ENCODE assay signal across 4 fruit fly cellular contexts in the genomic region with DNA sequence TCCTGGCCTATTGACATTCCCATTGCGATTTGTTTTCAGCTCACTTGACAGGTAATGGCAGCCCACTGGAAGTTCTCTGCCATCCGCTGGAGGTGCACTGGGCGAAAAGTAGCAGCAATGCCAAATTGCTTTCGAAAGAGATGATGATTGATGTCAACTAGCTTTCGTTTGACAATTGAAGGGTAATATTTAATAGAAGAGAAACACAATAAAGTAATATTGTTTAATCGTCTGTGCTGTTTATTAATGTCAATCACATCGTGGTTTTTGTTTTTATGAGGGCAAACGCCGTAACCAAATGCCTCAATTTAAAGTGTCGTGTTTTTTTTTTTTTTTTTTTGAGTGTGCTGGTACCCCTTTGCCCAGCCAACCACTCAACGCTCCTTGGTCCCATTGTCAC.
TF ChIP-seq lines count a peak whose summit lies in the region.

No protein-coding gene starts in this region.

- TF ChIP-seq CTCF in whole organism, embryonic (GFP tag; optimal IDR thresholded peaks at IDR 0.05; lab: Kevin White, UChicago): no peak

TF ChIP-seq in whole organism, embryonic, 481 proteins besides CTCF, POLR2A, EP300 and RAD21 (continues in another document):
- no peak for TF ChIP-seq gt (GFP tag; IDR thresholded peaks at IDR 0.05; lab: Robert Waterston, UW)
- TF ChIP-seq lilli (GFP tag; optimal IDR thresholded peaks at IDR 0.05; lab: Kevin White, UChicago): no peak
- TF ChIP-seq twi (tag; optimal IDR thresholded peaks at IDR 0.05; lab: Kevin White, UChicago): no peak
- TF ChIP-seq CG15011 (GFP tag; optimal IDR thresholded peaks at IDR 0.05; lab: Kevin White, UChicago): no peak
- TF ChIP-seq tna (GFP tag; IDR thresholded peaks at IDR 0.05; lab: Robert Waterston, UW; ENCODE audit: partially characterized antibody): no peak
- peak; percentile 10 for TF ChIP-seq CG11504 (tag; optimal IDR thresholded peaks at IDR 0.05; lab: Kevin White, UChicago)
- peak in 1 of 2 experiments; percentile 17 for TF ChIP-seq chif (GFP tag; optimal IDR thresholded peaks at IDR 0.05; lab: Kevin White, UChicago)
- TF ChIP-seq Doc3 (GFP tag; IDR thresholded peaks at IDR 0.05; lab: Robert Waterston, UW; ENCODE audit: partially characterized antibody): no peak
- peak; percentile 24 for TF ChIP-seq CG9727 (GFP tag; optimal IDR thresholded peaks at IDR 0.05; lab: Kevin White, UChicago)
- peak; percentile 11 for TF ChIP-seq CG7556 (GFP tag; optimal IDR thresholded peaks at IDR 0.05; lab: Kevin White, UChicago)
- no peak for TF ChIP-seq ind (GFP tag; optimal IDR thresholded peaks at IDR 0.05; lab: Kevin White, UChicago)
- no peak for TF ChIP-seq Atf-2 (GFP tag; optimal IDR thresholded peaks at IDR 0.05; lab: Kevin White, UChicago)
- peak; percentile 24 for TF ChIP-seq CG18262 (tag; optimal IDR thresholded peaks at IDR 0.05; lab: Kevin White, UChicago)
- TF ChIP-seq CG15696 (tag; optimal IDR thresholded peaks at IDR 0.05; lab: Kevin White, UChicago): peak; percentile 4
- TF ChIP-seq D (optimal IDR thresholded peaks at IDR 0.05; lab: Kevin White, UChicago): no peak
- no peak for TF ChIP-seq D (GFP tag; optimal IDR thresholded peaks at IDR 0.05; lab: Kevin White, UChicago)
- TF ChIP-seq Drgx (GFP tag; IDR thresholded peaks at IDR 0.05; lab: Robert Waterston, UW): 0 out of 2 replicates have a peak, but pooled peaks have one; percentile 11
- TF ChIP-seq row (GFP tag; IDR thresholded peaks at IDR 0.05; lab: Robert Waterston, UW): peak; percentile 44; the same call in 2 of the 3 replicates
- no peak for TF ChIP-seq CG5245 (GFP tag; optimal IDR thresholded peaks at IDR 0.05; lab: Kevin White, UChicago)
- peak; percentile 5 for TF ChIP-seq CG7839 (tag; optimal IDR thresholded peaks at IDR 0.05; lab: Kevin White, UChicago)
- no peak for TF ChIP-seq wor (GFP tag; IDR thresholded peaks at IDR 0.05; lab: Robert Waterston, UW)

TF ChIP-seq in whole organism, prepupa, 60 proteins besides CTCF, POLR2A, EP300 and RAD21 (continues in another document):
- TF ChIP-seq CG7368 (GFP tag; optimal IDR thresholded peaks at IDR 0.05; lab: Kevin White, UChicago): no peak
- peak; percentile 31 for TF ChIP-seq CG32006 (GFP tag; optimal IDR thresholded peaks at IDR 0.05; lab: Kevin White, UChicago)
- TF ChIP-seq Sox14 (GFP tag; optimal IDR thresholded peaks at IDR 0.05; lab: Kevin White, UChicago): peak; percentile 36
- TF ChIP-seq spab (GFP tag; optimal IDR thresholded peaks at IDR 0.05; lab: Kevin White, UChicago): peak; percentile 5
- TF ChIP-seq CG3919 (GFP tag; optimal IDR thresholded peaks at IDR 0.05; lab: Kevin White, UChicago): peak; percentile 27
- TF ChIP-seq Eip93F (GFP tag; optimal IDR thresholded peaks at IDR 0.05; lab: Kevin White, UChicago): no peak
- peak; percentile 56 for TF ChIP-seq esn (GFP tag; optimal IDR thresholded peaks at IDR 0.05; lab: Kevin White, UChicago)
- TF ChIP-seq net (GFP tag; optimal IDR thresholded peaks at IDR 0.05; lab: Kevin White, UChicago): no peak
- TF ChIP-seq CG6854 (GFP tag; optimal IDR thresholded peaks at IDR 0.05; lab: Kevin White, UChicago): no peak
- peak; percentile 17 for TF ChIP-seq CG3032 (tag; optimal IDR thresholded peaks at IDR 0.05; lab: Kevin White, UChicago)
- TF ChIP-seq CG8632 (GFP tag; optimal IDR thresholded peaks at IDR 0.05; lab: Kevin White, UChicago): no peak
- peak; percentile 44; the same call in 1 of the 3 replicates for TF ChIP-seq CG6163 (GFP tag; IDR thresholded peaks at IDR 0.05; lab: Robert Waterston, UW)
- peak; percentile 16 for TF ChIP-seq CG10669 (GFP tag; optimal IDR thresholded peaks at IDR 0.05; lab: Kevin White, UChicago)
- no peak for TF ChIP-seq CG11294 (GFP tag; IDR thresholded peaks at IDR 0.05; lab: Robert Waterston, UW)
- peak; percentile 84 for TF ChIP-seq svp (GFP tag; lab: Kevin White, UChicago)
- peak; percentile 73 for TF ChIP-seq Eip78C (GFP tag; lab: Kevin White, UChicago)
- TF ChIP-seq CG6808 (GFP tag; optimal IDR thresholded peaks at IDR 0.05; lab: Kevin White, UChicago): peak; percentile 7
- peak; percentile 31 for TF ChIP-seq Smox (GFP tag; optimal IDR thresholded peaks at IDR 0.05; lab: Kevin White, UChicago)
- TF ChIP-seq CG6792 (GFP tag; optimal IDR thresholded peaks at IDR 0.05; lab: Kevin White, UChicago): peak; percentile 7
- TF ChIP-seq Hr39 (GFP tag; optimal IDR thresholded peaks at IDR 0.05; lab: Kevin White, UChicago): peak; percentile 24
- no peak for TF ChIP-seq dsx (GFP tag; optimal IDR thresholded peaks at IDR 0.05; lab: Kevin White, UChicago; ENCODE audit: poor library complexity, severe bottlenecking)
- peak; percentile 43 for TF ChIP-seq CG31627 (GFP tag; optimal IDR thresholded peaks at IDR 0.05; lab: Kevin White, UChicago)
- no peak for TF ChIP-seq Sox15 (GFP tag; optimal IDR thresholded peaks at IDR 0.05; lab: Kevin White, UChicago)

TF ChIP-seq in whole organism, pupa, 21 proteins besides CTCF, POLR2A, EP300 and RAD21:
- TF ChIP-seq CG8301 (tag; optimal IDR thresholded peaks at IDR 0.05; lab: Kevin White, UChicago) (no peak), CG9948 (tag; optimal IDR thresholded peaks at IDR 0.05; lab: Kevin White, UChicago) (peak; percentile 41), Pif1A (GFP tag; optimal IDR thresholded peaks at IDR 0.05; lab: Kevin White, UChicago) (no peak), Ets98B (GFP tag; IDR thresholded peaks at IDR 0.05; lab: Robert Waterston, UW) (no peak), Pif1B (GFP tag; optimal IDR thresholded peaks at IDR 0.05; lab: Kevin White, UChicago) (no peak), CG32121 (GFP tag; IDR thresholded peaks at IDR 0.05; lab: Robert Waterston, UW) (no peak), CG34367 (tag; optimal IDR thresholded peaks at IDR 0.05; lab: Kevin White, UChicago) (peak; percentile 21), rn (GFP tag; IDR thresholded peaks at IDR 0.05; lab: Robert Waterston, UW) (no peak), CG15710 (tag; optimal IDR thresholded peaks at IDR 0.05; lab: Kevin White, UChicago) (peak; percentile 32), CG10348 (GFP tag; IDR thresholded peaks at IDR 0.05; lab: Robert Waterston, UW) (no peak), CG14655 (GFP tag; optimal IDR thresholded peaks at IDR 0.05; lab: Kevin White, UChicago) (peak; percentile 30), CG8159 (tag; optimal IDR thresholded peaks at IDR 0.05; lab: Kevin White, UChicago) (peak; percentile 51), CG17806 (tag; optimal IDR thresholded peaks at IDR 0.05; lab: Kevin White, UChicago) (peak; percentile 32)
TF ChIP-seq in whole organism, pupa: peak in this region for 6.

TF ChIP-seq in whole organism, wandering third instar larva, 38 proteins besides CTCF, POLR2A, EP300 and RAD21:
- TF ChIP-seq lola (GFP tag; optimal IDR thresholded peaks at IDR 0.05; lab: Kevin White, UChicago) (no peak), HLH106 (tag; optimal IDR thresholded peaks at IDR 0.05; lab: Kevin White, UChicago) (peak; percentile 6), pan (optimal IDR thresholded peaks at IDR 0.05; lab: Kevin White, UChicago) (no peak), Dfd (GFP tag; optimal IDR thresholded peaks at IDR 0.05; lab: Kevin White, UChicago) (no peak), dmrt93B (GFP tag; optimal IDR thresholded peaks at IDR 0.05; lab: Kevin White, UChicago) (no peak), br (GFP tag; optimal IDR thresholded peaks at IDR 0.05; lab: Kevin White, UChicago) (peak; percentile 20), psq (GFP tag; optimal IDR thresholded peaks at IDR 0.05; lab: Kevin White, UChicago) (peak; percentile 22), fru (GFP tag; optimal IDR thresholded peaks at IDR 0.05; lab: Kevin White, UChicago) (peak; percentile 25), woc (GFP tag; optimal IDR thresholded peaks at IDR 0.05; lab: Kevin White, UChicago) (no peak), OdsH (GFP tag; optimal IDR thresholded peaks at IDR 0.05; lab: Kevin White, UChicago) (peak; percentile 17), ey (GFP tag; optimal IDR thresholded peaks at IDR 0.05; lab: Kevin White, UChicago) (peak; percentile 36), brk (GFP tag; optimal IDR thresholded peaks at IDR 0.05; lab: Kevin White, UChicago) (no peak), Mio (GFP tag; optimal IDR thresholded peaks at IDR 0.05; lab: Kevin White, UChicago) (no peak), sage (GFP tag; optimal IDR thresholded peaks at IDR 0.05; lab: Kevin White, UChicago) (no peak), Vsx2 (GFP tag; optimal IDR thresholded peaks at IDR 0.05; lab: Kevin White, UChicago; ENCODE audit: partially characterized antibody) (no peak), Hnf4 (GFP tag; optimal IDR thresholded peaks at IDR 0.05; lab: Kevin White, UChicago) (no peak), Myc (optimal IDR thresholded peaks at IDR 0.05; lab: Kevin White, UChicago) (no peak), h (GFP tag; optimal IDR thresholded peaks at IDR 0.05; lab: Kevin White, UChicago) (peak; percentile 15), foxo (GFP tag; optimal IDR thresholded peaks at IDR 0.05; lab: Kevin White, UChicago) (peak in 1 of 2 experiments; percentile 22)
